Fruit fly (Drosophila melanogaster) whole organism, embryonic: ENCODE measurements around the gene Hexim.
A peak's percentile ranks its signal among the peaks of the same experiment; 100 is the strongest.

Experiments
- Ada2b ChIP-seq: fragments of 200-800 bp; sonication (Bioruptor generic); IDR thresholded peaks from 2 replicates; pipeline ENCODE4 v1.3.6; 2022; ENCODE audit warnings: missing biosample characterization, missing genetic modification characterization
- Blimp-1 ChIP-seq: fragments of 200-800 bp; sonication (Bioruptor generic); optimal IDR thresholded peaks from 3 replicates; lab custom pipeline; 2018; ENCODE audit warnings: missing biosample characterization, missing genetic modification characterization, mild to moderate bottlenecking, moderate library complexity, missing genetic modification reagents
- Bteb2 ChIP-seq: fragments of 200-800 bp; sonication (Bioruptor generic); optimal IDR thresholded peaks from 2 replicates; lab custom pipeline; 2016; ENCODE audit warnings: missing biosample characterization, missing genetic modification characterization
- CG10979 ChIP-seq: fragments of 200-800 bp; sonication (Bioruptor generic); optimal IDR thresholded peaks from 2 replicates; lab custom pipeline; 2018; ENCODE audit warnings: missing biosample characterization, mild to moderate bottlenecking, missing genetic modification characterization, moderate library complexity
- CG12104 ChIP-seq: fragments of 200-800 bp; sonication (Bioruptor generic); optimal IDR thresholded peaks from 3 replicates; lab custom pipeline; 2016; ENCODE audit warnings: missing biosample characterization, missing genetic modification characterization
- CG12659 ChIP-seq: fragments of 200-800 bp; sonication (Bioruptor generic); optimal IDR thresholded peaks from 3 replicates; lab custom pipeline; 2017; ENCODE audit warnings: mild to moderate bottlenecking, missing biosample characterization, missing genetic modification reagents, missing genetic modification characterization
- CG12769 ChIP-seq: fragments of 200-800 bp; sonication (Bioruptor generic); optimal IDR thresholded peaks from 2 replicates; lab custom pipeline; 2019; ENCODE audit warnings: missing biosample characterization, mild to moderate bottlenecking, missing genetic modification characterization, moderate library complexity
- CG13123 ChIP-seq: fragments of 200-800 bp; sonication (Bioruptor generic); optimal IDR thresholded peaks from 2 replicates; lab custom pipeline; 2016; ENCODE audit warnings: missing biosample characterization, missing genetic modification characterization
- CG14710 ChIP-seq: fragments of 200-800 bp; sonication (Bioruptor generic); optimal IDR thresholded peaks from 3 replicates; lab custom pipeline; 2019; ENCODE audit warnings: missing biosample characterization, mild to moderate bottlenecking, missing genetic modification characterization, moderate library complexity
- CG15601 ChIP-seq: fragments of 200-800 bp; sonication (Bioruptor generic); optimal IDR thresholded peaks from 3 replicates; lab custom pipeline; 2019; ENCODE audit warnings: missing biosample characterization, mild to moderate bottlenecking, missing genetic modification characterization, moderate library complexity
- CG1603 ChIP-seq: fragments of 200-800 bp; sonication (Bioruptor generic); optimal IDR thresholded peaks from 2 replicates; lab custom pipeline; 2019; ENCODE audit warnings: missing biosample characterization, mild to moderate bottlenecking, missing genetic modification characterization, moderate library complexity
- CG16813 ChIP-seq: fragments of 200-800 bp; sonication (Bioruptor generic); IDR thresholded peaks from 3 replicates; pipeline ENCODE4 v1.3.6; 2022; ENCODE audit warnings: missing biosample characterization, missing genetic modification characterization; ENCODE audit not compliant: partially characterized antibody
- CG32532 ChIP-seq: fragments of 200-800 bp; sonication (Bioruptor generic); IDR thresholded peaks from 2 replicates; pipeline ENCODE4 v1.3.6; 2022; ENCODE audit warnings: missing biosample characterization, missing genetic modification characterization
- CG34224 ChIP-seq: fragments of 200-800 bp; sonication (Bioruptor generic); IDR thresholded peaks from 3 replicates; pipeline ENCODE4 v1.3.6; 2022; ENCODE audit warnings: missing biosample characterization, missing genetic modification characterization; ENCODE audit not compliant: partially characterized antibody
- CG3838 ChIP-seq: fragments of 200-800 bp; sonication (Bioruptor generic); optimal IDR thresholded peaks from 3 replicates; lab custom pipeline; 2016; ENCODE audit warnings: missing biosample characterization, missing genetic modification characterization
- CG4617 ChIP-seq: fragments of 200-800 bp; sonication (Bioruptor generic); optimal IDR thresholded peaks from 3 replicates; lab custom pipeline; 2016; ENCODE audit warnings: missing biosample characterization, missing genetic modification characterization, borderline replicate concordance
- CG8388 ChIP-seq: fragments of 200-800 bp; sonication (Bioruptor generic); optimal IDR thresholded peaks from 2 replicates; lab custom pipeline; 2019; ENCODE audit warnings: missing biosample characterization, mild to moderate bottlenecking, missing genetic modification characterization, moderate library complexity
- D19A ChIP-seq: fragments of 200-800 bp; optimal IDR thresholded peaks from 3 replicates; lab custom pipeline; 2019; ENCODE audit warnings: missing biosample characterization, mild to moderate bottlenecking, missing genetic modification characterization, moderate library complexity
- D19B ChIP-seq: fragments of 200-800 bp; sonication (Bioruptor generic); optimal IDR thresholded peaks from 2 replicates; lab custom pipeline; 2017; ENCODE audit warnings: missing biosample characterization, mild to moderate bottlenecking, missing genetic modification characterization
- Ets65A ChIP-seq: fragments of 200-800 bp; sonication (Bioruptor generic); peaks from one replicate; lab custom pipeline; 2016; ENCODE audit warnings: missing biosample characterization, missing genetic modification characterization
- HLH4C ChIP-seq: fragments of 200-800 bp; sonication (Bioruptor generic); IDR thresholded peaks from 3 replicates; pipeline ENCODE4 v1.3.6; 2022; ENCODE audit warnings: missing biosample characterization, missing genetic modification characterization; ENCODE audit not compliant: partially characterized antibody
- Hmr ChIP-seq: fragments of 200-800 bp; sonication (Bioruptor generic); optimal IDR thresholded peaks from 3 replicates; lab custom pipeline; 2017; ENCODE audit warnings: mild to moderate bottlenecking, missing biosample characterization, missing genetic modification reagents, missing genetic modification characterization
- Hmx ChIP-seq: fragments of 200-800 bp; sonication (Bioruptor generic); optimal IDR thresholded peaks from 2 replicates; lab custom pipeline; 2016; ENCODE audit warnings: missing biosample characterization, missing genetic modification characterization
- MBD-R2 ChIP-seq: fragments of 200-800 bp; sonication (Bioruptor generic); IDR thresholded peaks from 2 replicates; pipeline ENCODE4 v1.3.6; 2022; ENCODE audit warnings: missing biosample characterization, missing genetic modification characterization
- Ptx1 ChIP-seq: fragments of 200-800 bp; sonication (Bioruptor generic); IDR thresholded peaks from 2 replicates; pipeline ENCODE4 v1.3.6; 2022; ENCODE audit warnings: missing biosample characterization, missing genetic modification characterization
- Tbp ChIP-seq: fragments of >200 bp; optimal IDR thresholded peaks from 2 replicates; lab custom pipeline; 2018; ENCODE audit warnings: missing biosample characterization, missing genetic modification characterization
- Trl ChIP-seq, 3 experiments: fragments of >200 bp in 2 of 3; fragments of 200-800 bp in 1 of 3; sonication (Bioruptor generic) in 1 of 3; optimal IDR thresholded peaks; 2 replicates in 1 of 3; 3 replicates in 2 of 3; lab custom pipeline; 2016 to 2017; ENCODE audit warnings: missing biosample characterization in 1 of 3, missing genetic modification characterization in 1 of 3
- bigmax ChIP-seq: fragments of 200-800 bp; sonication (Bioruptor generic); optimal IDR thresholded peaks from 2 replicates; lab custom pipeline; 2018; ENCODE audit warnings: missing biosample characterization, mild to moderate bottlenecking, missing genetic modification characterization
- chinmo ChIP-seq: fragments of 200-800 bp; sonication (Bioruptor generic); IDR thresholded peaks from 4 replicates; pipeline ENCODE4 v1.3.6; 2022; ENCODE audit warnings: missing biosample characterization, missing genetic modification characterization; ENCODE audit not compliant: partially characterized antibody
- crp ChIP-seq, 2 experiments: fragments of 200-800 bp; sonication (Bioruptor generic); optimal IDR thresholded peaks; 2 replicates in 1 of 2; 3 replicates in 1 of 2; lab custom pipeline; 2017; ENCODE audit warnings: missing biosample characterization in 2 of 2, missing genetic modification characterization in 2 of 2, mild to moderate bottlenecking in 1 of 2, moderate library complexity in 1 of 2
- dmrt11E ChIP-seq: fragments of 200-800 bp; sonication (Bioruptor generic); optimal IDR thresholded peaks from 3 replicates; lab custom pipeline; 2018; ENCODE audit warnings: missing biosample characterization, mild to moderate bottlenecking, missing genetic modification characterization, moderate library complexity
- fd96Cb ChIP-seq: fragments of 200-800 bp; sonication (Bioruptor generic); optimal IDR thresholded peaks from 2 replicates; lab custom pipeline; 2018; ENCODE audit warnings: missing biosample characterization, mild to moderate bottlenecking, missing genetic modification characterization, moderate library complexity
- gcm2 ChIP-seq: fragments of 200-800 bp; sonication (Bioruptor generic); optimal IDR thresholded peaks from 2 replicates; lab custom pipeline; 2016; ENCODE audit warnings: missing biosample characterization, missing genetic modification characterization
- gem ChIP-seq: fragments of 200-800 bp; sonication (Bioruptor generic); optimal IDR thresholded peaks from 2 replicates; lab custom pipeline; 2019; ENCODE audit warnings: missing biosample characterization, mild to moderate bottlenecking, missing genetic modification characterization, moderate library complexity
- grn ChIP-seq: fragments of 200-800 bp; sonication (Bioruptor generic); optimal IDR thresholded peaks from 3 replicates; lab custom pipeline; 2017; ENCODE audit warnings: missing biosample characterization, missing genetic modification characterization
- insv ChIP-seq, 2 experiments: fragments of 200-800 bp; sonication (Bioruptor generic); optimal IDR thresholded peaks; 3 replicates each; lab custom pipeline; 2016 to 2018; ENCODE audit warnings: missing biosample characterization in 2 of 2, missing genetic modification characterization in 2 of 2
- knrl ChIP-seq: fragments of 200-800 bp; sonication (Bioruptor generic); IDR thresholded peaks from 3 replicates; pipeline ENCODE4 v1.3.6; 2022; ENCODE audit warnings: missing biosample characterization, missing genetic modification characterization; ENCODE audit not compliant: partially characterized antibody
- nerfin-1 ChIP-seq: fragments of 200-800 bp; sonication (Bioruptor generic); optimal IDR thresholded peaks from 3 replicates; lab custom pipeline; 2019; ENCODE audit warnings: missing biosample characterization, mild to moderate bottlenecking, missing genetic modification characterization, moderate library complexity
- repo ChIP-seq: fragments of 200-800 bp; sonication (Bioruptor generic); optimal IDR thresholded peaks from 2 replicates; lab custom pipeline; 2016; ENCODE audit warnings: missing biosample characterization, missing genetic modification characterization
- seq ChIP-seq: fragments of 200-800 bp; sonication (Bioruptor generic); IDR thresholded peaks from 2 replicates; pipeline ENCODE4 v1.3.6; 2022; ENCODE audit warnings: missing biosample characterization, missing genetic modification characterization
- tap ChIP-seq: fragments of 200-800 bp; optimal IDR thresholded peaks from 3 replicates; lab custom pipeline; 2019; ENCODE audit warnings: missing biosample characterization, mild to moderate bottlenecking, missing genetic modification characterization, moderate library complexity
- unpg ChIP-seq: fragments of 200-800 bp; sonication (Bioruptor generic); optimal IDR thresholded peaks from 3 replicates; lab custom pipeline; 2018; ENCODE audit warnings: missing biosample characterization, mild to moderate bottlenecking, missing genetic modification characterization, moderate library complexity
- wdn ChIP-seq: fragments of 200-800 bp; sonication (Bioruptor generic); IDR thresholded peaks from 2 replicates; pipeline ENCODE4 v1.3.6; 2022; ENCODE audit warnings: missing biosample characterization, missing genetic modification characterization

The Hexim gene

DNA sequence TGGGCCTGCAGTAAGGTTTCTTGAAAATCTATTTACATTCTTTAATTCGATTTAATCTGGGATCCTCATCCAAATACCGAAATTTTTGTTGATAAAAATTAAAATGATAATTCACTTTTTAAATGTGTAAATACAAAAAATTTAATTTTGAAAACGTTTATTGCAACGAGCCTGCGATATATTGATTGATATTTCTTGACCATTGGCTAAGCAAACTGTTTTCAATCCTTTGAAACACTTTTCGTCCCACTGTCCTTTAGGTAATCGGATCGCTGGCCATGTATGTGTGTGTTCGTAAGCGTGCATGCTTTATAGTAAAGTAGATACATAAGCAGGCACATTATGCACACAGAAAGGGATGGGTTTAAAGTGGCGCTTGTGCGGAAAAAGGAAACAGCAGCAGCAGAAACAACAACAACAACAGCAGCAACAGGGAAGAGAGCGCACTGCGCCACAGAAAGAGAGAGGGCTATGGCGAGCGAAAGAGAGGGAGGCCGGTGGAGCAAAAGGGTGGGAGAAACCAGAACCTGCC, 35.1 kb upstream of the Hexim start (continued):
- TF ChIP-seq Ada2b (GFP tag; lab: Robert Waterston, UW) (no peak), gcm2 (GFP tag; lab: Kevin White, UChicago) (no peak)

DNA sequence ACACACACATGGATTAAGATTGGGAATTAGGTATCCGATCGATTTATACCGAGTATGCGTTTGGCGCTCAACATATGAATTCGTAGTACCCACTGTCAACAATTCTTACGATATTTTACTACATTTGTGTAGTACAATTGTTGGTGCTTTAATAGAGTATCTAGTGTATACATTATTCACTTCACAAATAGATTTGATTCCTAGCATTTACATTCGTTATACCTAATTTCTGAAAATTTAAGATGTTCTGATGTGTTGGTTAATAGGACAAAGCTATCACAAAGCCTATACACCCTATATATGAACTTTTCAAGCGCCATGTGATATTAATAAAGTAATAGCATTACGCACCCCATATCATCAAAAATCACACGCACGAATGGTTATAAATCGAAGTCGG, 34.6 kb upstream of the Hexim start:
- TF ChIP-seq Hmx (GFP tag; lab: Kevin White, UChicago) (no peak), CG10979 (peak; percentile 4), nerfin-1 (tag; lab: Kevin White, UChicago) (no peak), gem (tag; lab: Kevin White, UChicago) (peak; percentile 18), dmrt11E (tag; lab: Kevin White, UChicago) (no peak), seq (GFP tag; lab: Robert Waterston, UW) (no peak), Ptx1 (GFP tag; lab: Robert Waterston, UW) (0 out of 2 replicates have a peak, but pooled peaks have one; percentile 8), CG12104 (no peak), CG13123 (GFP tag; lab: Kevin White, UChicago) (no peak), D19B (GFP tag; lab: Kevin White, UChicago) (peak; percentile 55), Tbp (no peak), Trl (optimal IDR thresholded peaks at IDR 0.05; lab: Kevin White, UChicago) (peak in 1 of 2 experiments; percentile 49), Trl (GFP tag; optimal IDR thresholded peaks at IDR 0.05; lab: Kevin White, UChicago) (no peak), CG3838 (GFP tag; lab: Kevin White, UChicago) (no peak), grn (GFP tag; lab: Kevin White, UChicago) (no peak), fd96Cb (peak; percentile 23), CG14710 (tag; lab: Kevin White, UChicago) (no peak), repo (GFP tag; lab: Kevin White, UChicago) (no peak), D19A (tag; lab: Kevin White, UChicago) (peak; percentile 37), chinmo (GFP tag; lab: Robert Waterston, UW) (no peak)

DNA sequence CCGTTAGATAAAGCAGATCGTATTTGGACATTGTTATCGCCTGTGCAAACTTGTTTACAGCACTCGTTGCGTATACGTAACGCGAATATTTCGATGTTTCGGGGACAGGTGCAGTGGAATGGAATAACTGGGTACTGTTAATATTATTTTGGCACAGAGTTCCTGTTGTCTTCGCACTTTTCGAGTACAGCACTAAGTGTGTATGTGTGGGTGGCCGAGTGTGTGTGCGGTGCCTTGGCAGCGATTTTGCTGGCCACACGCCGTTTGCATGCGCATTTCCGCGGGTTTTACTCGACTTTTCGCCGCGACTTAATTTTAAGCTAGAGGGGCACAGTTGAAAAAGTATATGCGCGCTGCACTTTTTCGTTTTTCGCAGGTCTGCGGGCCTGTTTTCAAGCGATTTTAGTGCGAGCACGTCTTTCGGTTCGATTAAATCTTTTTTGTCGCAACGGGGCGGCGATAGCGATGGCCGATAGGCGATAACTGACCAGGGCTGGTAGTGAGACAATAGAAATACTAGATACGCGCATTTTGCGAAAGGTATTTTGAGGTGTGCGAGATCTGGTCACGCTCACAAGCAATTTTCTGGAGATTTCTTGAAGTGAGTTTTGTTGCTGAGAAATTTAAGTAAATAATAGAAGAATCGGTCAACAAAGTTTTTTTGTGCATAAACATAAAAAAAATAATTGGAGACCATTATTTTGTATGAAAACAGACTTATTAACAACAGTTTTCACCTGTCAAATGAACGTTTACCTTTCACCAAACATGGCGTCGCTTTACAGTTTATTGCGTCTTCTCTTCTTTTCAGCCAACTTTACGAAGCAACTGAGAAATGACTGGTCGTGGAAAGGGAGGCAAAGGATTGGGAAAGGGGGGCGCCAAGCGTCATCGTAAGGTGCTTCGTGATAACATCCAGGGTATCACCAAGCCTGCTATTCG, 33.8 kb upstream of the Hexim start, which contains the start of the genes put and His4r:
Gene put (minus strand): TSS at position 489 of the 942 bp plus-strand sequence.
Gene His4r (plus strand): TSS at position 541 of the 942 bp plus-strand sequence.
- peak; percentile 27; the same call in 1 of the 3 replicates for TF ChIP-seq CG34224 (GFP tag; lab: Robert Waterston, UW)
- peak in 1 of 2 experiments; percentile 29 for TF ChIP-seq insv (GFP tag; optimal IDR thresholded peaks at IDR 0.05; lab: Kevin White, UChicago)
- peak; percentile 69 for TF ChIP-seq MBD-R2 (GFP tag; lab: Robert Waterston, UW)
- peak; percentile 94 for TF ChIP-seq CG4617
- TF ChIP-seq CG32532: peak; percentile 19; the same call in 1 of the 2 replicates
- TF ChIP-seq bigmax (GFP tag; lab: Kevin White, UChicago): peak; percentile 35
- peak; percentile 36 for TF ChIP-seq unpg (GFP tag; lab: Kevin White, UChicago)
- TF ChIP-seq Bteb2 (GFP tag; lab: Kevin White, UChicago): peak; percentile 12
- peak; percentile 81 for TF ChIP-seq CG1603
- peak; percentile 41 for TF ChIP-seq CG15601
- TF ChIP-seq CG16813 (GFP tag; lab: Robert Waterston, UW): peak; percentile 62; the same call in 2 of the 3 replicates
- TF ChIP-seq CG12659 (GFP tag; lab: Kevin White, UChicago): peak; percentile 81
- TF ChIP-seq Ets65A (GFP tag; lab: Kevin White, UChicago): peak; percentile 78
- peak; percentile 61; the same call in 2 of the 3 replicates for TF ChIP-seq HLH4C (GFP tag; lab: Robert Waterston, UW)
- TF ChIP-seq CG8388 (GFP tag; lab: Kevin White, UChicago): no peak
- TF ChIP-seq crp (GFP tag; optimal IDR thresholded peaks at IDR 0.05; lab: Kevin White, UChicago): peak in 1 of 2 experiments; percentile 23
- no peak for TF ChIP-seq Hmx (GFP tag; lab: Kevin White, UChicago)
- no peak for TF ChIP-seq wdn
- peak; percentile 51; the same call in 2 of the 3 replicates for TF ChIP-seq knrl
- no peak for TF ChIP-seq tap (tag; lab: Kevin White, UChicago)
- TF ChIP-seq Blimp-1 (GFP tag; lab: Kevin White, UChicago): no peak
- peak; percentile 61 for TF ChIP-seq Hmr
- peak; percentile 45 for TF ChIP-seq CG12769 (tag; lab: Kevin White, UChicago)
